Worm (Caenorhabditis elegans): ENCODE results near the gene spat-2.
"Not testable (repeated sequence)": the region's sequence is repeated elsewhere in the genome, so short reads cannot be mapped to it uniquely, and the experiment has no call there.

The spat-2 gene

ce11 chrIII:11008869-11009268, 27.9 kb upstream of the spat-2 start, which contains the start of gene exos-1:
Gene exos-1 (plus strand): TSS chrIII:11009043.
- TF ChIP-seq scrt-1 (GFP tag; IDR thresholded peaks at IDR 0.05) (no peak), ceh-36 (tag; optimal IDR thresholded peaks at IDR 0.05) (peak; percentile 30)

ce11 chrIII:11010597-11010996, 26.1 kb upstream of the spat-2 start:
- no peak for TF ChIP-seq ceh-13 (GFP tag; optimal IDR thresholded peaks at IDR 0.05)
- TF ChIP-seq hnd-1 (tag; optimal IDR thresholded peaks at IDR 0.05): no peak
- TF ChIP-seq hmg-4 (GFP tag; optimal IDR thresholded peaks at IDR 0.05): no peak
- TF ChIP-seq sea-1 (GFP tag; conservative IDR thresholded peaks at IDR 0.05): no peak
- no peak for TF ChIP-seq tbx-11 (GFP tag; IDR thresholded peaks at IDR 0.05)
- no peak for TF ChIP-seq pes-1 (GFP tag; IDR thresholded peaks at IDR 0.05)
- TF ChIP-seq ceh-36 (tag; optimal IDR thresholded peaks at IDR 0.05): no peak
- no peak for TF ChIP-seq flt-1 (GFP tag; IDR thresholded peaks at IDR 0.05)
- TF ChIP-seq tbx-37 (GFP tag; conservative IDR thresholded peaks at IDR 0.05): no peak
- TF ChIP-seq F13C5.2 (tag; optimal IDR thresholded peaks at IDR 0.05): no peak

ce11 chrIII:11012264-11012663, 24.5 kb upstream of the spat-2 start, which contains the start of gene kvs-4:
Gene kvs-4 (plus strand): TSS chrIII:11012564.
- TF ChIP-seq F13C5.2 (tag; optimal IDR thresholded peaks at IDR 0.05) (no peak), B0310.2 (tag; optimal IDR thresholded peaks at IDR 0.05) (no peak), hnd-1 (tag; optimal IDR thresholded peaks at IDR 0.05) (no peak), aly-1 (tag; optimal IDR thresholded peaks at IDR 0.05) (no peak), flt-1 (GFP tag; IDR thresholded peaks at IDR 0.05) (no peak), scrt-1 (GFP tag; IDR thresholded peaks at IDR 0.05) (no peak), tbx-11 (GFP tag; IDR thresholded peaks at IDR 0.05) (no peak), ets-7 (tag; optimal IDR thresholded peaks at IDR 0.05) (no peak), hmg-4 (GFP tag; optimal IDR thresholded peaks at IDR 0.05) (no peak), tbx-37 (GFP tag; conservative IDR thresholded peaks at IDR 0.05) (no peak), ama-1 (optimal IDR thresholded peaks at IDR 0.05) (no peak), ceh-13 (GFP tag; optimal IDR thresholded peaks at IDR 0.05) (no peak), hmbx-1 (tag; optimal IDR thresholded peaks at IDR 0.05) (no peak), tra-4 (tag; optimal IDR thresholded peaks at IDR 0.05) (no peak)

- TF ChIP-seq ama-1 (optimal IDR thresholded peaks at IDR 0.05): no peak
- no peak for TF ChIP-seq ets-7 (tag; optimal IDR thresholded peaks at IDR 0.05)
- TF ChIP-seq aly-1 (tag; optimal IDR thresholded peaks at IDR 0.05): no peak
- TF ChIP-seq B0310.2 (tag; optimal IDR thresholded peaks at IDR 0.05): no peak
These were observed 14.5 kb upstream of the spat-2 start for ce11 chrIII:11022278-11022677.

- no peak for TF ChIP-seq tra-4 (tag; optimal IDR thresholded peaks at IDR 0.05)
- no peak for TF ChIP-seq sea-1 (GFP tag; conservative IDR thresholded peaks at IDR 0.05)
- no peak for TF ChIP-seq ceh-13 (GFP tag; optimal IDR thresholded peaks at IDR 0.05)
- no peak for TF ChIP-seq ets-7 (tag; optimal IDR thresholded peaks at IDR 0.05)
- no peak for TF ChIP-seq scrt-1 (GFP tag; IDR thresholded peaks at IDR 0.05)
- no peak for TF ChIP-seq ceh-36 (tag; optimal IDR thresholded peaks at IDR 0.05)
- TF ChIP-seq tbx-11 (GFP tag; IDR thresholded peaks at IDR 0.05): no peak
- no peak for TF ChIP-seq aly-1 (tag; optimal IDR thresholded peaks at IDR 0.05)
- no peak for TF ChIP-seq flt-1 (GFP tag; IDR thresholded peaks at IDR 0.05)
- no peak for TF ChIP-seq tbx-37 (GFP tag; conservative IDR thresholded peaks at IDR 0.05)
- no peak for TF ChIP-seq ama-1 (optimal IDR thresholded peaks at IDR 0.05)
These were observed 11.6 kb upstream of the spat-2 start for ce11 chrIII:11025138-11025537.

ce11 chrIII:11026516-11027048, 10.2 kb upstream of the spat-2 start, which contains the start of gene Y48A6B.7:
Gene Y48A6B.7 (minus strand): TSS chrIII:11026566.
- TF ChIP-seq tra-4 (tag; optimal IDR thresholded peaks at IDR 0.05): no peak
- no peak for TF ChIP-seq ama-1 (optimal IDR thresholded peaks at IDR 0.05)
- TF ChIP-seq scrt-1 (GFP tag; IDR thresholded peaks at IDR 0.05): no peak
- no peak for TF ChIP-seq hnd-1 (tag; optimal IDR thresholded peaks at IDR 0.05)
- TF ChIP-seq ets-7 (tag; optimal IDR thresholded peaks at IDR 0.05): no peak
- no peak for TF ChIP-seq flt-1 (GFP tag; IDR thresholded peaks at IDR 0.05)

ce11 chrIII:11029337-11029736, 7.4 kb upstream of the spat-2 start, which contains the start of gene Y48A6B.8:
Gene Y48A6B.8 (minus strand): TSS chrIII:11029437.
- not testable (repeated sequence) for TF ChIP-seq tra-4 (tag; optimal IDR thresholded peaks at IDR 0.05); flt-1 (GFP tag; IDR thresholded peaks at IDR 0.05); hnd-1 (tag; optimal IDR thresholded peaks at IDR 0.05)

- TF ChIP-seq F13C5.2 (tag; optimal IDR thresholded peaks at IDR 0.05) (no peak), ceh-13 (GFP tag; optimal IDR thresholded peaks at IDR 0.05) (no peak), B0310.2 (tag; optimal IDR thresholded peaks at IDR 0.05) (no peak), tbx-11 (GFP tag; IDR thresholded peaks at IDR 0.05) (no peak), ets-7 (tag; optimal IDR thresholded peaks at IDR 0.05) (no peak), hnd-1 (tag; optimal IDR thresholded peaks at IDR 0.05) (no peak), hmbx-1 (tag; optimal IDR thresholded peaks at IDR 0.05) (no peak), flt-1 (GFP tag; IDR thresholded peaks at IDR 0.05) (no peak), tbx-37 (GFP tag; conservative IDR thresholded peaks at IDR 0.05) (no peak), hmg-4 (GFP tag; optimal IDR thresholded peaks at IDR 0.05) (no peak), scrt-1 (GFP tag; IDR thresholded peaks at IDR 0.05) (no peak), pes-1 (GFP tag; IDR thresholded peaks at IDR 0.05) (no peak), ama-1 (optimal IDR thresholded peaks at IDR 0.05) (no peak), aly-1 (tag; optimal IDR thresholded peaks at IDR 0.05) (no peak), ceh-36 (tag; optimal IDR thresholded peaks at IDR 0.05) (no peak), sea-1 (GFP tag; conservative IDR thresholded peaks at IDR 0.05) (no peak), tra-4 (tag; optimal IDR thresholded peaks at IDR 0.05) (no peak)
These were observed 5.4 kb upstream of the spat-2 start, which contains the start of gene Y48A6B.14 for ce11 chrIII:11031309-11031708. Gene Y48A6B.14 (plus strand): TSS chrIII:11031609.
